Worm (Caenorhabditis elegans) whole organism, young adult: ENCODE results near the gene C31H2.3.

Experiments used
- B0261.1 ChIP-seq: sonication (generic microtip); optimal IDR thresholded peaks from 2 replicates; lab custom pipeline; 2016; ENCODE audit warnings: mild to moderate bottlenecking, missing genetic modification characterization, moderate library complexity, missing compliant biosample characterization
- B0336.3 ChIP-seq: fragments of 200-800 bp; sonication (Bioruptor generic); IDR thresholded peaks from 2 replicates; pipeline ENCODE4 v1.3.6; 2022; ENCODE audit warnings: missing genetic modification characterization, missing compliant biosample characterization
- C06A6.2 ChIP-seq: fragments of 200-800 bp; sonication (Bioruptor generic); conservative IDR thresholded peaks from 2 replicates; pipeline ENCODE4 v1.3.6; 2022; ENCODE audit warnings: missing genetic modification characterization, missing compliant biosample characterization
- F10E7.11 ChIP-seq: sonication (generic microtip); optimal IDR thresholded peaks from 2 replicates; lab custom pipeline; 2017; ENCODE audit warnings: mild to moderate bottlenecking, missing genetic modification characterization, moderate library complexity, missing compliant biosample characterization
- F33H1.4 ChIP-seq: fragments of 200-800 bp; sonication (Bioruptor generic); IDR thresholded peaks from 2 replicates; pipeline ENCODE4 v1.3.6; 2022; ENCODE audit warnings: missing genetic modification reagents, missing genetic modification characterization, missing compliant biosample characterization
- F49E8.2 ChIP-seq: sonication (generic microtip); optimal IDR thresholded peaks from 3 replicates; lab custom pipeline; 2017; ENCODE audit warnings: missing genetic modification characterization, mild to moderate bottlenecking, missing compliant biosample characterization, antibody characterized with exemption, moderate library complexity; ENCODE audit not compliant: insufficient read depth
- K12H6.12 ChIP-seq: fragments of 200-800 bp; sonication (Bioruptor generic); optimal IDR thresholded peaks from 2 replicates; lab custom pipeline; 2018; ENCODE audit warnings: mild to moderate bottlenecking, missing genetic modification characterization, missing compliant biosample characterization
- Y56A3A.18 ChIP-seq: fragments of 200-800 bp; sonication (Bioruptor generic); IDR thresholded peaks from 2 replicates; pipeline ENCODE4 v1.3.6; 2022; ENCODE audit warnings: missing genetic modification reagents, missing genetic modification characterization, missing compliant biosample characterization
- Y79H2A.3 ChIP-seq: fragments of 200-800 bp; sonication (Bioruptor generic); conservative IDR thresholded peaks from 2 replicates; pipeline ENCODE4 v1.3.6; 2022; ENCODE audit warnings: missing genetic modification reagents, missing genetic modification characterization, missing compliant biosample characterization
- ZK185.1 ChIP-seq: sonication (generic microtip); optimal IDR thresholded peaks from 2 replicates; lab custom pipeline; 2016; ENCODE audit warnings: mild to moderate bottlenecking, missing genetic modification characterization, missing compliant biosample characterization; ENCODE audit not compliant: poor library complexity, severe bottlenecking
- athp-1 ChIP-seq: sonication (generic microtip); optimal IDR thresholded peaks from 2 replicates; lab custom pipeline; 2017; ENCODE audit warnings: mild to moderate bottlenecking, missing genetic modification characterization, missing compliant biosample characterization
- ccch-3 ChIP-seq: fragments of 200-800 bp; sonication (Bioruptor generic); optimal IDR thresholded peaks from 2 replicates; lab custom pipeline; 2018; ENCODE audit warnings: mild to moderate bottlenecking, missing genetic modification characterization, missing compliant biosample characterization
- ceh-40 ChIP-seq: fragments of 200-800 bp; sonication (Bioruptor generic); IDR thresholded peaks from 2 replicates; pipeline ENCODE4 v1.3.6; 2022; ENCODE audit warnings: missing genetic modification characterization, missing compliant biosample characterization
- chd-7 ChIP-seq: sonication (generic microtip); optimal IDR thresholded peaks from 2 replicates; lab custom pipeline; 2016; ENCODE audit warnings: mild to moderate bottlenecking, missing genetic modification characterization, moderate library complexity, missing compliant biosample characterization
- die-1 ChIP-seq: sonication (generic microtip); optimal IDR thresholded peaks from 2 replicates; lab custom pipeline; 2016; ENCODE audit warnings: missing genotype, mild to moderate bottlenecking, missing genetic modification characterization, missing compliant biosample characterization
- egl-44 ChIP-seq: fragments of 200-800 bp; sonication (Bioruptor generic); IDR thresholded peaks from 2 replicates; pipeline ENCODE4 v1.3.6; 2022; ENCODE audit warnings: missing genetic modification reagents, missing genetic modification characterization, missing compliant biosample characterization
- egrh-3 ChIP-seq: fragments of 200-800 bp; sonication (Bioruptor generic); IDR thresholded peaks from 2 replicates; pipeline ENCODE4 v1.3.6; 2022; ENCODE audit warnings: missing genetic modification reagents, missing genetic modification characterization, missing compliant biosample characterization
- ekl-4 ChIP-seq: fragments of 200-800 bp; sonication (Bioruptor generic); IDR thresholded peaks from 2 replicates; pipeline ENCODE4 v1.3.6; 2022; ENCODE audit warnings: missing genetic modification reagents, missing genetic modification characterization, missing compliant biosample characterization
- fkh-3 ChIP-seq: sonication (generic microtip); optimal IDR thresholded peaks from 2 replicates; lab custom pipeline; 2016; ENCODE audit warnings: mild to moderate bottlenecking, missing genetic modification characterization, missing compliant biosample characterization
- him-1 ChIP-seq: sonication (generic microtip); optimal IDR thresholded peaks from 2 replicates; lab custom pipeline; 2016; ENCODE audit warnings: missing genotype, missing genetic modification reagents, missing genetic modification characterization, missing compliant biosample characterization
- hmg-20 ChIP-seq: fragments of 200-800 bp; sonication (Bioruptor generic); IDR thresholded peaks from 2 replicates; pipeline ENCODE4 v1.3.6; 2022; ENCODE audit warnings: missing genetic modification reagents, missing genetic modification characterization, missing compliant biosample characterization
- lin-40 ChIP-seq: sonication (generic microtip); optimal IDR thresholded peaks from 2 replicates; lab custom pipeline; 2016; ENCODE audit warnings: missing genetic modification characterization, mild to moderate bottlenecking, missing compliant biosample characterization, missing genotype, missing genetic modification reagents
- lir-1 ChIP-seq: fragments of 200-800 bp; sonication (Bioruptor generic); conservative IDR thresholded peaks from 2 replicates; pipeline ENCODE4 v1.3.6; 2022; ENCODE audit warnings: missing genetic modification reagents, missing genetic modification characterization, missing compliant biosample characterization
- lsy-27 ChIP-seq: sonication (generic microtip); optimal IDR thresholded peaks from 2 replicates; lab custom pipeline; 2017; ENCODE audit warnings: missing genetic modification characterization, mild to moderate bottlenecking, missing compliant biosample characterization, antibody characterized with exemption, missing genotype, borderline replicate concordance; ENCODE audit not compliant: insufficient read depth
- madf-10 ChIP-seq: sonication (generic microtip); optimal IDR thresholded peaks from 2 replicates; lab custom pipeline; 2016; ENCODE audit warnings: mild to moderate bottlenecking, missing genetic modification characterization, missing compliant biosample characterization
- mel-28 ChIP-seq: sonication (generic microtip); optimal IDR thresholded peaks from 2 replicates; lab custom pipeline; 2016; ENCODE audit warnings: borderline replicate concordance, mild to moderate bottlenecking, missing genetic modification characterization, missing compliant biosample characterization
- nhr-27 ChIP-seq: fragments of 200-800 bp; sonication (Bioruptor generic); optimal IDR thresholded peaks from 2 replicates; lab custom pipeline; 2018; ENCODE audit warnings: mild to moderate bottlenecking, missing genetic modification characterization, moderate library complexity, missing compliant biosample characterization
- nhr-80 ChIP-seq: sonication (generic microtip); optimal IDR thresholded peaks from 2 replicates; lab custom pipeline; 2016; ENCODE audit warnings: missing genetic modification characterization, missing compliant biosample characterization
- snpc-1.1 ChIP-seq: sonication (generic microtip); optimal IDR thresholded peaks from 2 replicates; lab custom pipeline; 2017; ENCODE audit warnings: missing genetic modification characterization, mild to moderate bottlenecking, missing compliant biosample characterization, antibody characterized with exemption, moderate library complexity, missing genotype, missing genetic modification reagents; ENCODE audit not compliant: insufficient read depth
- snpc-3.4 ChIP-seq: sonication (generic microtip); optimal IDR thresholded peaks from 2 replicates; lab custom pipeline; 2017; ENCODE audit warnings: missing genetic modification characterization, mild to moderate bottlenecking, missing compliant biosample characterization, antibody characterized with exemption, moderate library complexity, missing genotype, missing genetic modification reagents
- snpc-4 ChIP-seq, 5 experiments: fragments of 150-350 bp in 1 of 5; sonication (generic microtip) in 4 of 5; optimal IDR thresholded peaks; 2 replicates each; lab custom pipeline; 2014 to 2018; ENCODE audit warnings: missing genetic modification characterization in 5 of 5, missing biosample characterization in 3 of 5, antibody characterized with exemption in 2 of 5, mild to moderate bottlenecking in 2 of 5, missing compliant biosample characterization in 2 of 5, missing genotype in 2 of 5, moderate library complexity in 2 of 5, missing genetic modification reagents in 1 of 5
- tbx-9 ChIP-seq: sonication (generic microtip); optimal IDR thresholded peaks from 2 replicates; lab custom pipeline; 2016; ENCODE audit warnings: borderline replicate concordance, missing genetic modification characterization, inconsistent platforms, missing compliant biosample characterization
- unc-62 ChIP-seq: fragments of 150-350 bp; optimal IDR thresholded peaks from 2 replicates; lab custom pipeline; 2014; ENCODE audit warnings: missing biosample characterization, missing genetic modification reagents, missing genetic modification characterization
- zim-3 ChIP-seq: sonication (generic microtip); optimal IDR thresholded peaks from 2 replicates; lab custom pipeline; 2017; ENCODE audit warnings: mild to moderate bottlenecking, missing genetic modification characterization, moderate library complexity, missing compliant biosample characterization

C31H2.3 gene

ce11 chrX:5154278-5154677, at the start of gene C31H2.3:
Gene C31H2.3 (minus strand): TSS chrX:5154378.
- TF ChIP-seq madf-10 (no peak), B0336.3 (no peak), Y79H2A.3 (GFP tag; lab: Robert Waterston, UW) (no peak)

ce11 chrX:5202923-5203322, 48.7 kb upstream of the C31H2.3 start:
- TF ChIP-seq B0261.1, result no peak
- TF ChIP-seq chd-7 (tag; lab: Kevin White, UChicago), result no peak
- no peak for TF ChIP-seq Y56A3A.18 (GFP tag; lab: Robert Waterston, UW)
- no peak for TF ChIP-seq ceh-40
- TF ChIP-seq snpc-3.4 (tag; lab: Kevin White, UChicago), result no peak
- no peak for TF ChIP-seq athp-1 (tag; lab: Kevin White, UChicago)

DNA sequence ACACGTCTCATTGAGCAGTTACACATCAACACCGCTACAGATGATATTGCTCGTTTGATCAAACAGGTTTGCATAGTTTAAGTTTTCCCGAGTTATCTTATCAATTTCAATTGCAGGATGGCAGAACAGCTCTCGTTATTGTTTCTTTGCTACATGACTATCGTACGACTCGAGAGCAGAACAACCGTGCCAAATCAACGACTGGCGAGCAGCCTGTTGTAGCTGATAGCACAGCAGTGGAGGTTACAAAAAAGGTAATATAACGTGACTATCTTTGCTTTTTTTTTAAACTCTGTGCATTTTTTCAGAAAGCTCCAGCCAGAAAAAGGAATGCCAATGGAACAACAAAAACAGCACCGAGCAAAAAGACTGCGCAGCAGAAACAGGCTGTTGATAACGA, 48.2 kb upstream of the C31H2.3 start:
- TF ChIP-seq nhr-80 (peak; percentile 41), Y79H2A.3 (GFP tag; lab: Robert Waterston, UW) (no peak)

ce11 chrX:5201860-5202259, 47.7 kb upstream of the C31H2.3 start:
- TF ChIP-seq snpc-4 (GFP tag; optimal IDR thresholded peaks at IDR 0.05; lab: Kevin White, UChicago) (no peak), snpc-4 (tag; optimal IDR thresholded peaks at IDR 0.05; lab: Kevin White, UChicago) (no peak), lir-1 (GFP tag; lab: Robert Waterston, UW) (no peak), K12H6.12 (peak; percentile 34)

- no peak for TF ChIP-seq egl-44
- TF ChIP-seq ZK185.1 (tag; lab: Kevin White, UChicago), result no peak
- no peak for TF ChIP-seq die-1 (tag; lab: Kevin White, UChicago)
- TF ChIP-seq lsy-27 (tag; lab: Kevin White, UChicago), result no peak
- no peak for TF ChIP-seq tbx-9
- no peak for TF ChIP-seq ekl-4
- no peak for TF ChIP-seq unc-62 (GFP tag; lab: Kevin White, UChicago)
- no peak for TF ChIP-seq egrh-3 (GFP tag; lab: Robert Waterston, UW)
- no peak for TF ChIP-seq hmg-20
- TF ChIP-seq him-1 (tag; lab: Kevin White, UChicago), result no peak
- no peak for TF ChIP-seq K12H6.12
- TF ChIP-seq F10E7.11, result no peak
- TF ChIP-seq ccch-3 (GFP tag; lab: Kevin White, UChicago), result no peak
- no peak for TF ChIP-seq snpc-4 (GFP tag; optimal IDR thresholded peaks at IDR 0.05; lab: Kevin White, UChicago)
- no peak for TF ChIP-seq snpc-4 (tag; optimal IDR thresholded peaks at IDR 0.05; lab: Kevin White, UChicago)
- TF ChIP-seq nhr-27, result no peak
- TF ChIP-seq lin-40, result no peak
- TF ChIP-seq zim-3 (tag; lab: Kevin White, UChicago), result no peak
- TF ChIP-seq fkh-3 (tag; lab: Kevin White, UChicago), result no peak
Observed at ce11 chrX:5199825-5200373, 45.7 kb upstream of the C31H2.3 start.

DNA sequence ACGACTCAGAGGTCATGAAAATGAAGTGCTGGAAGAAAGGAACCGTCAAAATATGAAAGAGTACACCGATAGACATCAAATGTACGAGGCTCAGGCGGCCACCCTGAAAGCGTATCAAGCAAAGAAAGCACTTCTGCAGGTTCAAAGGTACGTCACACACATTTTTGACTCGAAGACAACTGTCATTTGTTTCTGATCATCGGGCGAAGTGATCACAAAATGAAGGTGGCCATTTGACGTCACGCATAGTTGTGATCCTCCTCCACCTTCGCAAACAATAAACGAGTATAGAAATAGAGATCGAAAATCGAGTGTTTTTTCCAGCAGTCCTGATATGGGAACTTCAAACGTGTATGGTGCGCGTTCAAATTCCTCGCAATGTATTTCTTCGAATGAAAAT, 45.1 kb upstream of the C31H2.3 start:
- no peak for TF ChIP-seq C06A6.2 (GFP tag; lab: Robert Waterston, UW)
- TF ChIP-seq mel-28, result no peak
- no peak for TF ChIP-seq ccch-3 (GFP tag; lab: Kevin White, UChicago)
- TF ChIP-seq ekl-4, result no peak
- no peak for TF ChIP-seq snpc-1.1 (tag; lab: Kevin White, UChicago)
- no peak for TF ChIP-seq F33H1.4 (GFP tag; lab: Robert Waterston, UW)
- no peak for TF ChIP-seq F49E8.2 (tag; lab: Kevin White, UChicago)
- TF ChIP-seq, all 124 proteins: peak for 0
